Fruit fly (Drosophila melanogaster): Measurements from ENCODE around the gene Ir94h.

dm6 chr3R:23534609-23535008, 47.3 kb downstream of the Ir94h start, which contains the start of gene Ugt303B3:
- no peak for TF ChIP-seq Clk (GFP tag; optimal IDR thresholded peaks at IDR 0.05)
- peak; percentile 46 for TF ChIP-seq CG12768 (GFP tag; optimal IDR thresholded peaks at IDR 0.05)
- peak; percentile 35 for TF ChIP-seq kay (GFP tag; ENCODE audit: borderline replicate concordance)
- TF ChIP-seq Mnt (GFP tag; optimal IDR thresholded peaks at IDR 0.05) = peak; percentile 22
- TF ChIP-seq CG1620 (GFP tag; optimal IDR thresholded peaks at IDR 0.05) = no peak
- TF ChIP-seq CG7101 (tag; optimal IDR thresholded peaks at IDR 0.05) = peak; percentile 1
- TF ChIP-seq Hr96 (GFP tag; optimal IDR thresholded peaks at IDR 0.05) = no peak
- no peak for TF ChIP-seq pad (GFP tag; optimal IDR thresholded peaks at IDR 0.05)
- no peak for TF ChIP-seq toe (GFP tag; optimal IDR thresholded peaks at IDR 0.05)
- TF ChIP-seq Crg-1 (GFP tag; optimal IDR thresholded peaks at IDR 0.05) = no peak
